Worm (Caenorhabditis elegans) whole organism, L3 larva: Measurements from ENCODE around the gene Y75B8A.13.

ENCODE experiments used
- ceh-28 ChIP-seq: fragments of 150-350 bp; optimal IDR thresholded peaks from 2 replicates; lab custom pipeline; 2014; ENCODE audit warnings: missing biosample characterization, missing genetic modification reagents, missing genetic modification characterization
- ceh-82 ChIP-seq: fragments of 150-350 bp; optimal IDR thresholded peaks from 2 replicates; lab custom pipeline; 2014; ENCODE audit warnings: missing biosample characterization, missing genetic modification characterization
- daf-12 ChIP-seq: fragments of 150-350 bp; optimal IDR thresholded peaks from 2 replicates; lab custom pipeline; 2014; ENCODE audit warnings: missing biosample characterization, missing genetic modification reagents, missing genetic modification characterization
- egl-27 ChIP-seq: sonication (generic microtip); optimal IDR thresholded peaks from 4 replicates; lab custom pipeline; 2017; ENCODE audit warnings: missing biosample characterization, missing genetic modification reagents, missing genetic modification characterization
- jun-1 ChIP-seq: fragments of 150-350 bp; optimal IDR thresholded peaks from 2 replicates; lab custom pipeline; 2014; ENCODE audit warnings: missing biosample characterization, missing genetic modification reagents, missing genetic modification characterization
- lin-39 ChIP-seq: fragments of 150-350 bp; optimal IDR thresholded peaks from 2 replicates; lab custom pipeline; 2018; ENCODE audit warnings: missing biosample characterization, missing genetic modification reagents, missing genetic modification characterization
- nhr-11 ChIP-seq: fragments of 150-350 bp; optimal IDR thresholded peaks from 2 replicates; lab custom pipeline; 2014; ENCODE audit warnings: missing biosample characterization, missing genetic modification characterization
- nhr-28 ChIP-seq: fragments of 150-350 bp; optimal IDR thresholded peaks from 2 replicates; lab custom pipeline; 2014; ENCODE audit warnings: missing biosample characterization, missing genetic modification characterization
- nhr-76 ChIP-seq: fragments of 150-350 bp; sonication (generic microtip); optimal IDR thresholded peaks from 5 replicates; lab custom pipeline; 2014; ENCODE audit warnings: missing biosample characterization, missing genetic modification characterization
- nhr-77 ChIP-seq: fragments of 150-350 bp; optimal IDR thresholded peaks from 2 replicates; lab custom pipeline; 2014; ENCODE audit warnings: missing biosample characterization, missing genetic modification characterization

- TF ChIP-seq jun-1 (tag; lab: Kevin White, UChicago) = no peak
- no peak for TF ChIP-seq daf-12 (tag; lab: Kevin White, UChicago)
- TF ChIP-seq nhr-77 = no peak
- no peak for TF ChIP-seq ceh-82 (tag; lab: Kevin White, UChicago)
- no peak for TF ChIP-seq nhr-11 (tag; lab: Kevin White, UChicago)
- no peak for TF ChIP-seq nhr-76 (tag; lab: Kevin White, UChicago)
- no peak for TF ChIP-seq lin-39 (tag; lab: Kevin White, UChicago)
- no peak for TF ChIP-seq egl-27
- TF ChIP-seq ceh-28 (tag; lab: Kevin White, UChicago) = no peak
- TF ChIP-seq nhr-28 (tag; lab: Kevin White, UChicago) = no peak
Measured at ce11 chrIII:12218633-12219097, 3.2 kb upstream of the Y75B8A.13 start, which contains the start of the genes gex-4 and gphr-1.
